Worm (Caenorhabditis elegans) whole organism, L3 larva: ENCODE measurements around the gene C06A12.3.

Experiments
- R02D3.7 ChIP-seq: fragments of 150-350 bp; optimal IDR thresholded peaks from 2 replicates; lab custom pipeline; 2014; ENCODE audit warnings: missing biosample characterization, missing genetic modification characterization
- ZK546.5 ChIP-seq: sonication (generic microtip); optimal IDR thresholded peaks from 2 replicates; lab custom pipeline; 2017; ENCODE audit warnings: missing biosample characterization, missing genetic modification characterization
- aly-2 ChIP-seq: fragments of 150-350 bp; optimal IDR thresholded peaks from 2 replicates; lab custom pipeline; 2014; ENCODE audit warnings: missing biosample characterization, missing genetic modification characterization
- ceh-16 ChIP-seq: sonication (generic microtip); optimal IDR thresholded peaks from 2 replicates; lab custom pipeline; 2017; ENCODE audit warnings: missing biosample characterization, missing genetic modification characterization
- ceh-28 ChIP-seq: fragments of 150-350 bp; optimal IDR thresholded peaks from 2 replicates; lab custom pipeline; 2014; ENCODE audit warnings: missing biosample characterization, missing genetic modification reagents, missing genetic modification characterization
- ceh-82 ChIP-seq: fragments of 150-350 bp; optimal IDR thresholded peaks from 2 replicates; lab custom pipeline; 2014; ENCODE audit warnings: missing biosample characterization, missing genetic modification characterization
- ceh-9 ChIP-seq: sonication (generic microtip); optimal IDR thresholded peaks from 2 replicates; lab custom pipeline; 2018; ENCODE audit warnings: missing biosample characterization, missing genetic modification characterization
- daf-12 ChIP-seq: fragments of 150-350 bp; optimal IDR thresholded peaks from 2 replicates; lab custom pipeline; 2014; ENCODE audit warnings: missing biosample characterization, missing genetic modification reagents, missing genetic modification characterization
- egl-27 ChIP-seq: sonication (generic microtip); optimal IDR thresholded peaks from 4 replicates; lab custom pipeline; 2017; ENCODE audit warnings: missing biosample characterization, missing genetic modification reagents, missing genetic modification characterization
- egl-5 ChIP-seq: fragments of 150-350 bp; optimal IDR thresholded peaks from 2 replicates; lab custom pipeline; 2017; ENCODE audit warnings: missing biosample characterization, missing genetic modification reagents, missing genetic modification characterization, inconsistent platforms
- elt-2 ChIP-seq: sonication (generic microtip); optimal IDR thresholded peaks from 2 replicates; lab custom pipeline; 2016; ENCODE audit warnings: missing genetic modification reagents, mild to moderate bottlenecking, missing genetic modification characterization, missing compliant biosample characterization
- eor-1 ChIP-seq, 2 experiments: fragments of 150-350 bp; optimal IDR thresholded peaks; 2 replicates each; lab custom pipeline; 2014 to 2018; ENCODE audit warnings: missing biosample characterization in 2 of 2, missing genetic modification characterization in 2 of 2
- fkh-10 ChIP-seq: sonication (generic microtip); optimal IDR thresholded peaks from 2 replicates; lab custom pipeline; 2017; ENCODE audit warnings: missing biosample characterization, missing genetic modification reagents, missing genetic modification characterization
- fkh-2 ChIP-seq: fragments of 150-350 bp; optimal IDR thresholded peaks from 2 replicates; lab custom pipeline; 2014; ENCODE audit warnings: missing biosample characterization, missing genetic modification reagents, missing genetic modification characterization
- fos-1 ChIP-seq: fragments of 150-350 bp; optimal IDR thresholded peaks from 2 replicates; lab custom pipeline; 2014; ENCODE audit warnings: missing biosample characterization, missing genetic modification characterization
- jun-1 ChIP-seq: fragments of 150-350 bp; optimal IDR thresholded peaks from 2 replicates; lab custom pipeline; 2014; ENCODE audit warnings: missing biosample characterization, missing genetic modification reagents, missing genetic modification characterization
- lin-15B ChIP-seq: fragments of 150-350 bp; optimal IDR thresholded peaks from 2 replicates; lab custom pipeline; 2014; ENCODE audit warnings: missing biosample characterization, missing genetic modification characterization
- lin-39 ChIP-seq: fragments of 150-350 bp; optimal IDR thresholded peaks from 2 replicates; lab custom pipeline; 2018; ENCODE audit warnings: missing biosample characterization, missing genetic modification reagents, missing genetic modification characterization
- lsy-12 ChIP-seq: sonication (generic microtip); optimal IDR thresholded peaks from 2 replicates; lab custom pipeline; 2016; ENCODE audit warnings: mild to moderate bottlenecking, missing genetic modification characterization, missing compliant biosample characterization
- mdl-1 ChIP-seq: fragments of 150-350 bp; optimal IDR thresholded peaks from 2 replicates; lab custom pipeline; 2014; ENCODE audit warnings: missing biosample characterization, missing genetic modification characterization
- mml-1 ChIP-seq: fragments of 150-350 bp; sonication (generic microtip); optimal IDR thresholded peaks from 3 replicates; lab custom pipeline; 2014; ENCODE audit warnings: missing biosample characterization, missing genetic modification characterization
- nfya-1 ChIP-seq: sonication (generic microtip); optimal IDR thresholded peaks from 2 replicates; lab custom pipeline; 2017; ENCODE audit warnings: missing genetic modification characterization, mild to moderate bottlenecking, missing compliant biosample characterization, antibody characterized with exemption, moderate library complexity; ENCODE audit not compliant: insufficient read depth
- nhr-11 ChIP-seq: fragments of 150-350 bp; optimal IDR thresholded peaks from 2 replicates; lab custom pipeline; 2014; ENCODE audit warnings: missing biosample characterization, missing genetic modification characterization
- nhr-237 ChIP-seq: fragments of 150-350 bp; optimal IDR thresholded peaks from 2 replicates; lab custom pipeline; 2014; ENCODE audit warnings: missing biosample characterization, missing genetic modification characterization
- nhr-25 ChIP-seq: sonication (generic microtip); optimal IDR thresholded peaks from 2 replicates; lab custom pipeline; 2017; ENCODE audit warnings: missing biosample characterization, missing genetic modification characterization
- nhr-28 ChIP-seq: fragments of 150-350 bp; optimal IDR thresholded peaks from 2 replicates; lab custom pipeline; 2014; ENCODE audit warnings: missing biosample characterization, missing genetic modification characterization
- nhr-43 ChIP-seq: sonication (generic microtip); optimal IDR thresholded peaks from 2 replicates; lab custom pipeline; 2016; ENCODE audit warnings: mild to moderate bottlenecking, missing genetic modification characterization, missing compliant biosample characterization; ENCODE audit not compliant: poor library complexity, severe bottlenecking
- nhr-67 ChIP-seq: fragments of 150-350 bp; optimal IDR thresholded peaks from 2 replicates; lab custom pipeline; 2014; ENCODE audit warnings: missing biosample characterization, missing genetic modification characterization
- nhr-77 ChIP-seq: fragments of 150-350 bp; optimal IDR thresholded peaks from 2 replicates; lab custom pipeline; 2014; ENCODE audit warnings: missing biosample characterization, missing genetic modification characterization
- pqm-1 ChIP-seq: fragments of 150-350 bp; optimal IDR thresholded peaks from 2 replicates; lab custom pipeline; 2017; ENCODE audit warnings: missing biosample characterization, missing genetic modification characterization, inconsistent platforms
- skn-1 ChIP-seq: fragments of 150-350 bp; optimal IDR thresholded peaks from 2 replicates; lab custom pipeline; 2014; ENCODE audit warnings: missing biosample characterization, missing genetic modification characterization
- unc-39 ChIP-seq: sonication (generic microtip); optimal IDR thresholded peaks from 4 replicates; lab custom pipeline; 2017; ENCODE audit warnings: missing biosample characterization, missing genetic modification characterization
- zag-1 ChIP-seq: fragments of 150-350 bp; optimal IDR thresholded peaks from 2 replicates; lab custom pipeline; 2014; ENCODE audit warnings: missing biosample characterization, missing genetic modification characterization
- ztf-11 ChIP-seq: fragments of 150-350 bp; optimal IDR thresholded peaks from 2 replicates; lab custom pipeline; 2014; ENCODE audit warnings: missing biosample characterization, missing genetic modification characterization
- ztf-4 ChIP-seq: fragments of 150-350 bp; optimal IDR thresholded peaks from 2 replicates; lab custom pipeline; 2014; ENCODE audit warnings: missing biosample characterization, missing genetic modification characterization

C06A12.3 gene

ce11 chrIV:17405530-17405929 lies 22.0 kb upstream of the C06A12.3 start, which contains the start of gene pmp-4:
TSS of gene pmp-4 (minus strand) at chrIV:17405630.
- TF ChIP-seq nhr-237: no peak
- no peak for TF ChIP-seq zag-1 (tag; lab: Kevin White, UChicago)

DNA sequence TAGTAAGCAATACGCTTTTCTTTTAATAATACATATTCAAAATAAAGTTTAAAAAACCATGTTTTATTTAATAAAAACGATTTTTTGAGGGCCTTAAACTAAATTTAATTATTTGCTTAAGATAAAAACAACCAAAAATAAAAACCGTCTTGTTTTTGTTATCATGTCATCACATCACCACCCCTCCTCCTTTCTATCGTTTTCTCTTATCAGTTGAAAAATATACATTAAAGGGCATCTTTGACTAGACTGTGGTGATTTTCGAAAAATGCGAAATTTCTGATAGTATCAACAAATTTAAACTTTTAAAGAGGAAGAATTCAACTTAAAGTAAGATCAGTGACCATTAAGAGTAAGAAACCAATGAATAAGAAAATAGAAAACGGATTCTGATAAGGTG lies 21.4 kb upstream of the C06A12.3 start:
- no peak for TF ChIP-seq fkh-2 (tag; lab: Kevin White, UChicago)
- peak; percentile 60 for TF ChIP-seq pqm-1 (tag; lab: Kevin White, UChicago)
- peak; percentile 8 for TF ChIP-seq jun-1 (tag; lab: Kevin White, UChicago)
- no peak for TF ChIP-seq ztf-11 (tag; lab: Kevin White, UChicago)
- TF ChIP-seq lsy-12 (tag; lab: Kevin White, UChicago): no peak
- peak; percentile 76 for TF ChIP-seq elt-2 (tag; lab: Kevin White, UChicago)

DNA sequence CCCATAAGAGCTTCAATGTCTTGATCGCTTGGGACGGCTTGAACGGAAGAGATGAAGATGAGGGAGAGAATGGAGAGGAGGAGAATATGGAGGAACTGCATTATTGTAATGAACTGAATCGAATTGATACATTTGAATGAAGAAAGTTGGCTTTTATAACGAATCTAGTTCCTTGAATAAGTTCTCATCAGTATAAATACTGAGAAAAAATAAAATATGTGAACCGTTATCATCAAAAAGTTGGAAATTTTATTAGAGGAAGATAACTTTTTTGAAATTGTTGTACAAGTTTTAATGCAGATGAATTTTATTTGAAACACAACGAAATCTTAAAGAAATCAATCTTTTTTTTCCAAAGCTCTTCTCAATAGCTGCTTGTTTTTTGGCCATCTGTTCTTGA lies 20.5 kb upstream of the C06A12.3 start, which contains the start of gene T02D1.7:
Gene T02D1.7 (minus strand): TSS at position 101 of the 400 bp plus-strand sequence.
- TF ChIP-seq nhr-77 (tag; lab: Kevin White, UChicago) (no peak), elt-2 (tag; lab: Kevin White, UChicago) (no peak), mdl-1 (tag; lab: Kevin White, UChicago) (no peak), pqm-1 (tag; lab: Kevin White, UChicago) (no peak), ceh-28 (tag; lab: Kevin White, UChicago) (no peak), nhr-43 (no peak), nfya-1 (tag; lab: Kevin White, UChicago) (no peak), unc-39 (tag; lab: Kevin White, UChicago) (no peak), skn-1 (no peak)

ce11 chrIV:17407491-17407890 lies 20.0 kb upstream of the C06A12.3 start, which contains the start of gene T02D1.9:
TSS of gene T02D1.9 (minus strand) at chrIV:17407591.
- TF ChIP-seq ceh-9 (tag; lab: Kevin White, UChicago): no peak
- TF ChIP-seq daf-12 (tag; lab: Kevin White, UChicago): no peak
- no peak for TF ChIP-seq ztf-11 (tag; lab: Kevin White, UChicago)
- no peak for TF ChIP-seq lsy-12 (tag; lab: Kevin White, UChicago)
- no peak for TF ChIP-seq nhr-67
- TF ChIP-seq elt-2 (tag; lab: Kevin White, UChicago): no peak
- TF ChIP-seq ceh-82 (tag; lab: Kevin White, UChicago): no peak
- no peak for TF ChIP-seq nfya-1 (tag; lab: Kevin White, UChicago)
- TF ChIP-seq nhr-77 (tag; lab: Kevin White, UChicago): no peak
- TF ChIP-seq nhr-25 (tag; lab: Kevin White, UChicago): no peak
- no peak for TF ChIP-seq mml-1 (tag; lab: Kevin White, UChicago)
- TF ChIP-seq aly-2 (tag; lab: Kevin White, UChicago): no peak
- TF ChIP-seq, all 47 proteins: peak for 0

DNA sequence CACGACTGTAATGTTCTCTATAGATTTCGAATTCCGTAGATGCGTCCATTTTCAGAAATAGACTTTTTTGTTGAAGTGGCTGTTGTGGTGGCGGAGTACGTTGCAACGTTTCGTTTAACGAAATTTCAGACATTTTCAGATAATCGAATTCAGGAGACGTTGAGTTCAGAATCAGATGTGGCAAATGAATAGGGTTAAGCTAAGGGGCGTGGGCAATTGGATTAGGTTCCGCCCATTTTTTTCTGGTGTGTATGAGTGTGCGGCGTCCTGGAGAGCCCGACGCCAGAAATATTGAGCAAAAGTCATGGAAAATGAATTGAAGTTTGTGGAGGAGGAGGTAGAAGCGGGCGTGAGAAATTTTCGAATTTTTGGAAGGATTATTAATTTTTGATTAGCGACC lies 14.2 kb upstream of the C06A12.3 start:
- TF ChIP-seq lin-39 (tag; lab: Kevin White, UChicago) (no peak), nhr-67 (no peak), ceh-9 (tag; lab: Kevin White, UChicago) (no peak), fkh-10 (GFP tag; lab: Kevin White, UChicago) (no peak), aly-2 (tag; lab: Kevin White, UChicago) (no peak), egl-27 (tag; lab: Kevin White, UChicago) (no peak), ztf-4 (no peak), nhr-28 (tag; lab: Kevin White, UChicago) (no peak), nhr-77 (tag; lab: Kevin White, UChicago) (no peak), R02D3.7 (tag; lab: Kevin White, UChicago) (no peak), ceh-16 (no peak), ZK546.5 (tag; lab: Kevin White, UChicago) (no peak)

DNA sequence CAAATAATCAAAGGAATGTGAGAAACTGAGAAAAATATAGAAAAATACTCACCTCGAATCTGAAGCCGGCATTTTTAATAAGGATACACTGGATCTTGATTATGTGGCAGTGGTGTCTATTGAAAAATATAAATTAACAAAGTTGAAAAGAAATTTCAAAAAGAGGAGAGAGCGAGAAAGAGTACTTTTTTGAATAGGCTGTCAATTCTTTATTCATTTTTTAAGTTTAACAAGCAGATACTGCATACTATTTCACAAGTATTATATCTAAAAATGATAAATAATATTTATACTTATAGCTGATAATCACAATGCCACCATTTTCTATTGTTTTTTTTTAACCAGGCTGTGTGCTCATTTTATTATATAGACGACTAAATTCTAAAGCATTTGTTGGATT lies 9.8 kb upstream of the C06A12.3 start, which contains the start of gene npr-26:
Gene npr-26 (minus strand): TSS at position 101 of the 400 bp plus-strand sequence.
- TF ChIP-seq eor-1 (tag; optimal IDR thresholded peaks at IDR 0.05; lab: Kevin White, UChicago): no peak
- TF ChIP-seq egl-5 (tag; lab: Kevin White, UChicago): no peak
- no peak for TF ChIP-seq ceh-9 (tag; lab: Kevin White, UChicago)
- no peak for TF ChIP-seq lin-15B (tag; lab: Kevin White, UChicago)
- TF ChIP-seq jun-1 (tag; lab: Kevin White, UChicago): no peak
- TF ChIP-seq nhr-28 (tag; lab: Kevin White, UChicago): no peak
- no peak for TF ChIP-seq aly-2 (tag; lab: Kevin White, UChicago)
- no peak for TF ChIP-seq nhr-11 (tag; lab: Kevin White, UChicago)
- no peak for TF ChIP-seq ceh-82 (tag; lab: Kevin White, UChicago)
- TF ChIP-seq fos-1 (tag; lab: Kevin White, UChicago): no peak
- TF ChIP-seq ztf-4: no peak
- no peak for TF ChIP-seq pqm-1 (tag; lab: Kevin White, UChicago)
- no peak for TF ChIP-seq skn-1
